Fruit fly (Drosophila melanogaster) whole organism: ENCODE data around the gene Cpr72Ec.

Experiments
- Dll ChIP-seq: fragments of >200 bp; optimal IDR thresholded peaks from 2 replicates; lab custom pipeline; 2017
- pan ChIP-seq: fragments of >200 bp; optimal IDR thresholded peaks from 2 replicates; lab custom pipeline; 2017
- psq ChIP-seq: fragments of >200 bp; optimal IDR thresholded peaks from 2 replicates; lab custom pipeline; 2017
- usp ChIP-seq: fragments of >200 bp; optimal IDR thresholded peaks from 2 replicates; lab custom pipeline; 2017; ENCODE audit warnings: missing biosample characterization, missing genetic modification characterization, mixed read lengths

dm6 chr3L:16385880-16386584, 18.9 kb upstream of the Cpr72Ec start, which contains the start of the genes Agpat3 and RAF2:
- no peak for TF ChIP-seq psq (lab: Kevin White, UChicago)
- no peak for TF ChIP-seq Dll (lab: Kevin White, UChicago)
- no peak for TF ChIP-seq pan
- TF ChIP-seq usp = no peak
